Fruit fly (Drosophila melanogaster): ENCODE data around the gene CG42729.

Gene CG42729

dm6 chr3L:15533402-15534129 lies 6.2 kb upstream of the CG42729 start (continued):
- TF ChIP-seq hth (optimal IDR thresholded peaks at IDR 0.05) = no peak
- TF ChIP-seq zfh1 (GFP tag; IDR thresholded peaks at IDR 0.05) = peak; percentile 20; the same call in 1 of the 3 replicates
- peak; percentile 1 for TF ChIP-seq zen (tag; optimal IDR thresholded peaks at IDR 0.05)
- peak; percentile 36 for TF ChIP-seq ATbp (GFP tag; optimal IDR thresholded peaks at IDR 0.05)
- TF ChIP-seq CG6813 (GFP tag; optimal IDR thresholded peaks at IDR 0.05) = peak; percentile 23
- no peak for TF ChIP-seq D (optimal IDR thresholded peaks at IDR 0.05)
- no peak for TF ChIP-seq D (GFP tag; optimal IDR thresholded peaks at IDR 0.05)
- TF ChIP-seq ab (GFP tag; optimal IDR thresholded peaks at IDR 0.05) = no peak
- peak; percentile 1 for TF ChIP-seq Max (GFP tag; optimal IDR thresholded peaks at IDR 0.05)
- TF ChIP-seq Myb (GFP tag; optimal IDR thresholded peaks at IDR 0.05) = no peak
- TF ChIP-seq ttk (GFP tag; IDR thresholded peaks at IDR 0.05) = peak; percentile 53
- TF ChIP-seq hkb (optimal IDR thresholded peaks at IDR 0.05) = no peak
- TF ChIP-seq hkb (GFP tag; IDR thresholded peaks at IDR 0.05) = peak; percentile 27; the same call in 1 of the 2 replicates
- TF ChIP-seq CG7556 (GFP tag; optimal IDR thresholded peaks at IDR 0.05) = no peak
- TF ChIP-seq CG12219 (GFP tag; optimal IDR thresholded peaks at IDR 0.05) = peak; percentile 19
- TF ChIP-seq Xrp1 (GFP tag; IDR thresholded peaks at IDR 0.05) = peak; percentile 50
- TF ChIP-seq dmrt11E (tag; optimal IDR thresholded peaks at IDR 0.05) = peak; percentile 19
- no peak for TF ChIP-seq CG7928 (GFP tag; optimal IDR thresholded peaks at IDR 0.05)
- no peak for TF ChIP-seq lov (optimal IDR thresholded peaks at IDR 0.05)
- no peak for TF ChIP-seq lov (GFP tag; IDR thresholded peaks at IDR 0.05)
- TF ChIP-seq CG8388 (GFP tag; optimal IDR thresholded peaks at IDR 0.05) = peak; percentile 20
- TF ChIP-seq esg (GFP tag; conservative IDR thresholded peaks at IDR 0.05) = peak; percentile 18; the same call in 1 of the 2 replicates
- peak; percentile 35 for TF ChIP-seq nom (GFP tag; optimal IDR thresholded peaks at IDR 0.05)
- TF ChIP-seq CG3726 (GFP tag; IDR thresholded peaks at IDR 0.05) = 0 out of 3 replicates have a peak, but pooled peaks have one; percentile 58
- TF ChIP-seq Nf-YB (GFP tag; optimal IDR thresholded peaks at IDR 0.05) = no peak
- TF ChIP-seq al (GFP tag; IDR thresholded peaks at IDR 0.05) = peak; percentile 24; the same call in 1 of the 2 replicates
- TF ChIP-seq CG12155 (GFP tag; optimal IDR thresholded peaks at IDR 0.05) = peak; percentile 1
- TF ChIP-seq bab2 (GFP tag; optimal IDR thresholded peaks at IDR 0.05) = peak; percentile 33
- no peak for TF ChIP-seq wdn (GFP tag; IDR thresholded peaks at IDR 0.05)
- TF ChIP-seq CG13775 (GFP tag; optimal IDR thresholded peaks at IDR 0.05) = no peak
- no peak for TF ChIP-seq slou (GFP tag; optimal IDR thresholded peaks at IDR 0.05)
- TF ChIP-seq Six4 (GFP tag; optimal IDR thresholded peaks at IDR 0.05) = peak; percentile 23
- peak; percentile 41; the same call in 1 of the 3 replicates for TF ChIP-seq Optix (GFP tag; IDR thresholded peaks at IDR 0.05)
- peak in 1 of 2 experiments; percentile 49 for TF ChIP-seq Eip74EF (GFP tag; optimal IDR thresholded peaks at IDR 0.05)
- peak in 1 of 2 experiments; percentile 93 for TF ChIP-seq eve (GFP tag; optimal IDR thresholded peaks at IDR 0.05)
- TF ChIP-seq scrt (GFP tag; optimal IDR thresholded peaks at IDR 0.05) = no peak
- no peak for TF ChIP-seq CG11695 (GFP tag; IDR thresholded peaks at IDR 0.05)
- TF ChIP-seq Trl (optimal IDR thresholded peaks at IDR 0.05) = peak; percentile 11 to 17
- peak; percentile 56 for TF ChIP-seq Trl (GFP tag; optimal IDR thresholded peaks at IDR 0.05)
- peak; percentile 22 for TF ChIP-seq CG1647 (GFP tag; optimal IDR thresholded peaks at IDR 0.05)
- no peak for TF ChIP-seq sc (optimal IDR thresholded peaks at IDR 0.05)
- no peak for TF ChIP-seq sc (GFP tag; optimal IDR thresholded peaks at IDR 0.05)
- TF ChIP-seq Side (GFP tag; optimal IDR thresholded peaks at IDR 0.05) = peak; percentile 47
- peak; percentile 26 for TF ChIP-seq CG7839 (tag; optimal IDR thresholded peaks at IDR 0.05)
- TF ChIP-seq CG9817 (tag; optimal IDR thresholded peaks at IDR 0.05) = peak; percentile 28
- peak; percentile 40 for TF ChIP-seq CG8944 (GFP tag; optimal IDR thresholded peaks at IDR 0.05)
- TF ChIP-seq Spps (tag; optimal IDR thresholded peaks at IDR 0.05) = peak; percentile 34
- TF ChIP-seq repo (GFP tag; optimal IDR thresholded peaks at IDR 0.05) = no peak
- no peak for TF ChIP-seq Bdp1 (GFP tag; optimal IDR thresholded peaks at IDR 0.05)
- TF ChIP-seq trem (tag; optimal IDR thresholded peaks at IDR 0.05) = peak; percentile 8
- TF ChIP-seq Lim3 (GFP tag; IDR thresholded peaks at IDR 0.05) = no peak

Data from whole organism, embryonic.